Fruit fly (Drosophila melanogaster) whole organism, embryonic: ENCODE results near the gene CG8319.

Experiments used
- CG10959 ChIP-seq: fragments of 200-800 bp; sonication (Bioruptor generic); IDR thresholded peaks from 2 replicates; pipeline ENCODE4 v1.3.6; 2022; ENCODE audit warnings: missing biosample characterization, missing genetic modification characterization
- CG11247 ChIP-seq: fragments of 200-800 bp; sonication (Bioruptor generic); IDR thresholded peaks from 2 replicates; pipeline ENCODE4 v1.3.6; 2022; ENCODE audit warnings: missing biosample characterization, missing genetic modification characterization
- CG12155 ChIP-seq: fragments of 200-800 bp; sonication (Bioruptor generic); optimal IDR thresholded peaks from 3 replicates; lab custom pipeline; 2016; ENCODE audit warnings: missing biosample characterization, missing genetic modification characterization
- CG1233 ChIP-seq: fragments of 200-800 bp; sonication (Bioruptor generic); optimal IDR thresholded peaks from 4 replicates; lab custom pipeline; 2018; ENCODE audit warnings: missing biosample characterization, mild to moderate bottlenecking, missing genetic modification characterization
- CG12391 ChIP-seq: fragments of 200-800 bp; sonication (Bioruptor generic); optimal IDR thresholded peaks from 3 replicates; lab custom pipeline; 2018; ENCODE audit warnings: missing biosample characterization, mild to moderate bottlenecking, missing genetic modification characterization, moderate library complexity
- CG12659 ChIP-seq: fragments of 200-800 bp; sonication (Bioruptor generic); optimal IDR thresholded peaks from 3 replicates; lab custom pipeline; 2017; ENCODE audit warnings: mild to moderate bottlenecking, missing biosample characterization, missing genetic modification reagents, missing genetic modification characterization
- CG14710 ChIP-seq: fragments of 200-800 bp; sonication (Bioruptor generic); optimal IDR thresholded peaks from 3 replicates; lab custom pipeline; 2019; ENCODE audit warnings: missing biosample characterization, mild to moderate bottlenecking, missing genetic modification characterization, moderate library complexity
- CG15479 ChIP-seq: fragments of 200-800 bp; sonication (Bioruptor generic); optimal IDR thresholded peaks from 3 replicates; lab custom pipeline; 2019; ENCODE audit warnings: missing biosample characterization, mild to moderate bottlenecking, missing genetic modification characterization, moderate library complexity
- CG16815 ChIP-seq: fragments of 200-800 bp; sonication (Bioruptor generic); optimal IDR thresholded peaks from 3 replicates; lab custom pipeline; 2017; ENCODE audit warnings: missing biosample characterization, mild to moderate bottlenecking, missing genetic modification characterization
- CG17186 ChIP-seq: fragments of 200-800 bp; sonication (Bioruptor generic); optimal IDR thresholded peaks from 3 replicates; lab custom pipeline; 2017; ENCODE audit warnings: missing biosample characterization, missing genetic modification reagents, missing genetic modification characterization
- CG2712 ChIP-seq: fragments of 200-800 bp; optimal IDR thresholded peaks from 3 replicates; lab custom pipeline; 2019; ENCODE audit warnings: missing biosample characterization, mild to moderate bottlenecking, missing genetic modification characterization, moderate library complexity
- CG3065 ChIP-seq: fragments of 200-800 bp; sonication (Bioruptor generic); optimal IDR thresholded peaks from 2 replicates; lab custom pipeline; 2016; ENCODE audit warnings: missing biosample characterization, missing genetic modification characterization
- CG31441 ChIP-seq: fragments of 200-800 bp; sonication (Bioruptor generic); IDR thresholded peaks from 2 replicates; pipeline ENCODE4 v1.3.6; 2022; ENCODE audit warnings: missing biosample characterization, missing genetic modification characterization
- CG4328 ChIP-seq: fragments of 200-800 bp; sonication (Bioruptor generic); optimal IDR thresholded peaks from 3 replicates; lab custom pipeline; 2017; ENCODE audit warnings: missing biosample characterization, missing genetic modification reagents, missing genetic modification characterization
- CG6854 ChIP-seq: fragments of 200-800 bp; sonication (Bioruptor generic); optimal IDR thresholded peaks from 3 replicates; lab custom pipeline; 2017; ENCODE audit warnings: missing biosample characterization, mild to moderate bottlenecking, missing genetic modification characterization
- CG7786 ChIP-seq: fragments of 200-800 bp; sonication (Bioruptor generic); optimal IDR thresholded peaks from 2 replicates; lab custom pipeline; 2016; ENCODE audit warnings: missing biosample characterization, missing genetic modification characterization
- CG7928 ChIP-seq: fragments of 200-800 bp; sonication (Bioruptor generic); optimal IDR thresholded peaks from 2 replicates; lab custom pipeline; 2017; ENCODE audit warnings: missing biosample characterization, mild to moderate bottlenecking, missing genetic modification characterization
- CTCF ChIP-seq: fragments of 200-800 bp; sonication (Bioruptor generic); optimal IDR thresholded peaks from 2 replicates; lab custom pipeline; 2017; ENCODE audit warnings: missing biosample characterization, mild to moderate bottlenecking, missing genetic modification characterization, moderate library complexity
- Dad ChIP-seq: fragments of 200-800 bp; sonication (Bioruptor generic); optimal IDR thresholded peaks from 3 replicates; lab custom pipeline; 2016; ENCODE audit warnings: missing biosample characterization, missing genetic modification characterization
- Dip3 ChIP-seq: fragments of 200-800 bp; sonication (Bioruptor generic); optimal IDR thresholded peaks from 3 replicates; lab custom pipeline; 2016; ENCODE audit warnings: missing biosample characterization, missing genetic modification characterization
- E2f1 ChIP-seq: fragments of 200-800 bp; sonication (Bioruptor generic); IDR thresholded peaks from 2 replicates; pipeline ENCODE4 v1.3.6; 2022; ENCODE audit warnings: missing biosample characterization, missing genetic modification characterization
- E2f2 ChIP-seq: fragments of 200-800 bp; sonication (Bioruptor generic); IDR thresholded peaks from 2 replicates; pipeline ENCODE4 v1.3.6; 2022; ENCODE audit warnings: missing biosample characterization, missing genetic modification characterization
- Elba2 ChIP-seq: fragments of 200-800 bp; sonication (Bioruptor generic); optimal IDR thresholded peaks from 3 replicates; lab custom pipeline; 2016; ENCODE audit warnings: missing biosample characterization, missing genetic modification characterization
- Hmr ChIP-seq: fragments of 200-800 bp; sonication (Bioruptor generic); optimal IDR thresholded peaks from 3 replicates; lab custom pipeline; 2017; ENCODE audit warnings: mild to moderate bottlenecking, missing biosample characterization, missing genetic modification reagents, missing genetic modification characterization
- Hsf ChIP-seq: fragments of 200-800 bp; sonication (Bioruptor generic); optimal IDR thresholded peaks from 3 replicates; lab custom pipeline; 2016; ENCODE audit warnings: missing biosample characterization, missing genetic modification characterization
- Max ChIP-seq: fragments of 200-800 bp; sonication (Bioruptor generic); optimal IDR thresholded peaks from 2 replicates; lab custom pipeline; 2016; ENCODE audit warnings: missing biosample characterization, mild to moderate bottlenecking, missing genetic modification characterization
- Opbp ChIP-seq: fragments of 200-800 bp; sonication (Bioruptor generic); IDR thresholded peaks from 3 replicates; pipeline ENCODE4 v1.3.6; 2022; ENCODE audit warnings: missing biosample characterization, missing genetic modification characterization; ENCODE audit not compliant: partially characterized antibody
- Sry-β ChIP-seq: fragments of 200-800 bp; sonication (Bioruptor generic); optimal IDR thresholded peaks from 2 replicates; lab custom pipeline; 2018; ENCODE audit warnings: missing biosample characterization, mild to moderate bottlenecking, missing genetic modification characterization, moderate library complexity
- YL-1 ChIP-seq: fragments of 200-800 bp; sonication (Bioruptor generic); optimal IDR thresholded peaks from 3 replicates; lab custom pipeline; 2017; ENCODE audit warnings: missing biosample characterization, mild to moderate bottlenecking, missing genetic modification characterization
- chm ChIP-seq: fragments of 200-800 bp; sonication (Bioruptor generic); IDR thresholded peaks from 2 replicates; pipeline ENCODE4 v1.3.6; 2022; ENCODE audit warnings: missing biosample characterization, missing genetic modification characterization
- fd64A ChIP-seq: fragments of 200-800 bp; sonication (Bioruptor generic); optimal IDR thresholded peaks from 3 replicates; lab custom pipeline; 2018; ENCODE audit warnings: missing biosample characterization, mild to moderate bottlenecking, missing genetic modification characterization
- hkb ChIP-seq, 2 experiments: fragments of 200-800 bp in 1 of 2; fragments of >200 bp in 1 of 2; sonication (Bioruptor generic) in 1 of 2; IDR thresholded peaks in 1 of 2; optimal IDR thresholded peaks in 1 of 2; 2 replicates each; pipeline versions ENCODE4 v1.3.6 to Lab custom; 2017 to 2022; ENCODE audit warnings: missing biosample characterization in 1 of 2, missing genetic modification characterization in 1 of 2
- kah ChIP-seq: fragments of 200-800 bp; sonication (Bioruptor generic); optimal IDR thresholded peaks from 2 replicates; lab custom pipeline; 2018; ENCODE audit warnings: missing biosample characterization, mild to moderate bottlenecking, missing genetic modification characterization
- knrl ChIP-seq: fragments of 200-800 bp; sonication (Bioruptor generic); IDR thresholded peaks from 3 replicates; pipeline ENCODE4 v1.3.6; 2022; ENCODE audit warnings: missing biosample characterization, missing genetic modification characterization; ENCODE audit not compliant: partially characterized antibody
- mirr ChIP-seq: fragments of 200-800 bp; sonication (Bioruptor generic); optimal IDR thresholded peaks from 3 replicates; lab custom pipeline; 2018; ENCODE audit warnings: missing biosample characterization, mild to moderate bottlenecking, missing genetic modification characterization
- mld ChIP-seq: fragments of 200-800 bp; sonication (Bioruptor generic); IDR thresholded peaks from 3 replicates; pipeline ENCODE4 v1.3.6; 2022; ENCODE audit warnings: missing biosample characterization, missing genetic modification characterization; ENCODE audit not compliant: partially characterized antibody
- nmo ChIP-seq: fragments of 200-800 bp; sonication (Bioruptor generic); optimal IDR thresholded peaks from 2 replicates; lab custom pipeline; 2018; ENCODE audit warnings: missing biosample characterization, mild to moderate bottlenecking, missing genetic modification characterization, moderate library complexity
- odd ChIP-seq: fragments of 200-800 bp; sonication (Bioruptor generic); optimal IDR thresholded peaks from 2 replicates; lab custom pipeline; 2017; ENCODE audit warnings: missing biosample characterization, mild to moderate bottlenecking, missing genetic modification characterization
- org-1 ChIP-seq: fragments of 200-800 bp; sonication (Bioruptor generic); optimal IDR thresholded peaks from 2 replicates; lab custom pipeline; 2017; ENCODE audit warnings: missing biosample characterization, missing genetic modification characterization
- pnt ChIP-seq: fragments of 200-800 bp; sonication (Bioruptor generic); optimal IDR thresholded peaks from 3 replicates; lab custom pipeline; 2016; ENCODE audit warnings: missing biosample characterization, missing genetic modification characterization
- scrt ChIP-seq: fragments of 200-800 bp; sonication (Bioruptor generic); optimal IDR thresholded peaks from 2 replicates; lab custom pipeline; 2018; ENCODE audit warnings: missing biosample characterization, mild to moderate bottlenecking, missing genetic modification characterization, moderate library complexity
- seq ChIP-seq: fragments of 200-800 bp; sonication (Bioruptor generic); IDR thresholded peaks from 2 replicates; pipeline ENCODE4 v1.3.6; 2022; ENCODE audit warnings: missing biosample characterization, missing genetic modification characterization
- slou ChIP-seq: fragments of 200-800 bp; sonication (Bioruptor generic); optimal IDR thresholded peaks from 3 replicates; lab custom pipeline; 2016; ENCODE audit warnings: missing biosample characterization, missing genetic modification characterization
- sob ChIP-seq: fragments of 200-800 bp; sonication (Bioruptor generic); IDR thresholded peaks from 2 replicates; pipeline ENCODE4 v1.3.6; 2022; ENCODE audit warnings: missing biosample characterization, missing genetic modification characterization
- tll ChIP-seq, 2 experiments: fragments of 200-800 bp in 1 of 2; fragments of >200 bp in 1 of 2; sonication (Bioruptor generic) in 1 of 2; optimal IDR thresholded peaks; 2 replicates each; lab custom pipeline; 2017 to 2019; ENCODE audit warnings: missing biosample characterization in 2 of 2, missing genetic modification characterization in 2 of 2, mild to moderate bottlenecking in 1 of 2, moderate library complexity in 1 of 2
- vnd ChIP-seq: fragments of 200-800 bp; sonication (Bioruptor generic); IDR thresholded peaks from 3 replicates; pipeline ENCODE4 v1.3.6; 2022; ENCODE audit warnings: missing biosample characterization, missing genetic modification characterization; ENCODE audit not compliant: partially characterized antibody
- wek ChIP-seq: fragments of 200-800 bp; sonication (Bioruptor generic); optimal IDR thresholded peaks from 3 replicates; lab custom pipeline; 2018; ENCODE audit warnings: missing biosample characterization, mild to moderate bottlenecking, missing genetic modification characterization, moderate library complexity

CG8319 gene

dm6 chr3R:9674968-9675573 lies 48.0 kb downstream of the CG8319 start, which contains the start of gene Nepl12:
Nepl12 (plus strand) TSS chr3R:9675523.
- TF ChIP-seq CG16815 (GFP tag; lab: Kevin White, UChicago) (peak; percentile 23), scrt (peak; percentile 77), wek (GFP tag; lab: Kevin White, UChicago) (peak; percentile 28), E2f1 (GFP tag; lab: Robert Waterston, UW) (no peak), kah (peak; percentile 48), Max (GFP tag; lab: Kevin White, UChicago) (no peak), mirr (GFP tag; lab: Kevin White, UChicago) (peak; percentile 48), CG2712 (no peak), vnd (GFP tag; lab: Robert Waterston, UW) (no peak), Dip3 (GFP tag; lab: Kevin White, UChicago) (peak; percentile 19), CG6854 (GFP tag; lab: Kevin White, UChicago) (peak; percentile 5), CG7786 (peak; percentile 39), CG4328 (GFP tag; lab: Kevin White, UChicago) (peak; percentile 20), org-1 (GFP tag; lab: Kevin White, UChicago) (peak; percentile 36), CG7928 (GFP tag; lab: Kevin White, UChicago) (no peak), pnt (GFP tag; lab: Kevin White, UChicago) (peak; percentile 49)

- TF ChIP-seq mld (GFP tag; lab: Robert Waterston, UW) (no peak), CG14710 (tag; lab: Kevin White, UChicago) (peak; percentile 66), CG12391 (tag; lab: Kevin White, UChicago) (peak; percentile 30), sob (GFP tag; lab: Robert Waterston, UW) (peak; percentile 62), hkb (optimal IDR thresholded peaks at IDR 0.05; lab: Kevin White, UChicago) (peak; percentile 83), hkb (GFP tag; IDR thresholded peaks at IDR 0.05; lab: Robert Waterston, UW) (no peak), slou (no peak), Hmr (GFP tag; lab: Kevin White, UChicago) (peak; percentile 66), seq (GFP tag; lab: Robert Waterston, UW) (no peak), Opbp (peak; percentile 61; the same call in 2 of the 3 replicates), tll (GFP tag; optimal IDR thresholded peaks at IDR 0.05; lab: Kevin White, UChicago) (peak in 1 of 2 experiments; percentile 57), E2f2 (GFP tag; lab: Robert Waterston, UW) (peak; percentile 50; the same call in 1 of the 2 replicates), Sry-β (GFP tag; lab: Kevin White, UChicago) (no peak), fd64A (no peak), Elba2 (GFP tag; lab: Kevin White, UChicago) (no peak), CG10959 (GFP tag; lab: Robert Waterston, UW) (no peak), nmo (GFP tag; lab: Kevin White, UChicago) (peak; percentile 49), E2f1 (GFP tag; lab: Robert Waterston, UW) (no peak), odd (no peak), chm (GFP tag; lab: Robert Waterston, UW) (peak; percentile 44; the same call in 1 of the 2 replicates), Hsf (GFP tag; lab: Kevin White, UChicago) (peak; percentile 9), CG3065 (GFP tag; lab: Kevin White, UChicago) (no peak), CG11247 (GFP tag; lab: Robert Waterston, UW) (no peak), YL-1 (GFP tag; lab: Kevin White, UChicago) (peak; percentile 84), CG12155 (GFP tag; lab: Kevin White, UChicago) (peak; percentile 11), CTCF (peak; percentile 81), CG12659 (GFP tag; lab: Kevin White, UChicago) (peak; percentile 66), CG31441 (GFP tag; lab: Robert Waterston, UW) (no peak), Dad (peak; percentile 15), CG1233 (no peak), CG15479 (GFP tag; lab: Kevin White, UChicago) (no peak), knrl (GFP tag; lab: Robert Waterston, UW) (peak; percentile 67; the same call in 2 of the 3 replicates), CG17186 (GFP tag; lab: Kevin White, UChicago) (peak; percentile 33)
These were observed 50.7 kb downstream of the CG8319 start, which contains the start of gene p23 for dm6 chr3R:9677734-9678341. p23 (plus strand) TSS chr3R:9677927.
